Fruit fly (Drosophila melanogaster) whole organism, embryonic: ENCODE data around the gene CG34134.
A peak's percentile ranks its signal among the peaks of the same experiment; 100 is the strongest.

ENCODE experiments used
- BEAF-32 ChIP-seq: fragments of 200-800 bp; sonication (Bioruptor generic); optimal IDR thresholded peaks from 3 replicates; lab custom pipeline; 2017; ENCODE audit warnings: missing biosample characterization, missing genetic modification characterization, mild to moderate bottlenecking, moderate library complexity, missing genetic modification reagents
- Bdp1 ChIP-seq: fragments of 200-800 bp; sonication (Bioruptor generic); optimal IDR thresholded peaks from 3 replicates; lab custom pipeline; 2016; ENCODE audit warnings: missing biosample characterization, missing genetic modification characterization
- Blimp-1 ChIP-seq: fragments of 200-800 bp; sonication (Bioruptor generic); optimal IDR thresholded peaks from 3 replicates; lab custom pipeline; 2018; ENCODE audit warnings: missing biosample characterization, missing genetic modification characterization, mild to moderate bottlenecking, moderate library complexity, missing genetic modification reagents
- Bteb2 ChIP-seq: fragments of 200-800 bp; sonication (Bioruptor generic); optimal IDR thresholded peaks from 2 replicates; lab custom pipeline; 2016; ENCODE audit warnings: missing biosample characterization, missing genetic modification characterization
- CG12659 ChIP-seq: fragments of 200-800 bp; sonication (Bioruptor generic); optimal IDR thresholded peaks from 3 replicates; lab custom pipeline; 2017; ENCODE audit warnings: mild to moderate bottlenecking, missing biosample characterization, missing genetic modification reagents, missing genetic modification characterization
- CG14710 ChIP-seq: fragments of 200-800 bp; sonication (Bioruptor generic); optimal IDR thresholded peaks from 3 replicates; lab custom pipeline; 2019; ENCODE audit warnings: missing biosample characterization, mild to moderate bottlenecking, missing genetic modification characterization, moderate library complexity
- CG14965 ChIP-seq: fragments of 200-800 bp; sonication (Bioruptor generic); optimal IDR thresholded peaks from 2 replicates; lab custom pipeline; 2016; ENCODE audit warnings: missing biosample characterization, missing genetic modification characterization, borderline replicate concordance
- CG17829 ChIP-seq: fragments of 200-800 bp; optimal IDR thresholded peaks from 2 replicates; lab custom pipeline; 2019; ENCODE audit warnings: missing biosample characterization, mild to moderate bottlenecking, missing genetic modification characterization, moderate library complexity
- CG3995 ChIP-seq: fragments of 200-800 bp; sonication (Bioruptor generic); optimal IDR thresholded peaks from 3 replicates; lab custom pipeline; 2016; ENCODE audit warnings: missing biosample characterization, missing genetic modification characterization
- CG4282 ChIP-seq: fragments of 200-800 bp; sonication (Bioruptor generic); optimal IDR thresholded peaks from 2 replicates; lab custom pipeline; 2016; ENCODE audit warnings: missing biosample characterization, missing genetic modification characterization
- CG4328 ChIP-seq: fragments of 200-800 bp; sonication (Bioruptor generic); optimal IDR thresholded peaks from 3 replicates; lab custom pipeline; 2017; ENCODE audit warnings: missing biosample characterization, missing genetic modification reagents, missing genetic modification characterization
- CG5180 ChIP-seq: fragments of 200-800 bp; sonication (Bioruptor generic); optimal IDR thresholded peaks from 3 replicates; lab custom pipeline; 2017; ENCODE audit warnings: missing biosample characterization, missing genetic modification characterization, mild to moderate bottlenecking, moderate library complexity, missing genetic modification reagents
- CG6175 ChIP-seq: fragments of 200-800 bp; sonication (Bioruptor generic); IDR thresholded peaks from 3 replicates; pipeline ENCODE4 v1.3.6; 2022; ENCODE audit warnings: missing biosample characterization, missing genetic modification characterization
- CG6654 ChIP-seq: fragments of 200-800 bp; sonication (Bioruptor generic); optimal IDR thresholded peaks from 2 replicates; lab custom pipeline; 2017; ENCODE audit warnings: missing biosample characterization, mild to moderate bottlenecking, missing genetic modification characterization
- CG7372 ChIP-seq: fragments of 200-800 bp; sonication (Bioruptor generic); IDR thresholded peaks from 2 replicates; pipeline ENCODE4 v1.3.6; 2022; ENCODE audit warnings: missing biosample characterization, missing genetic modification characterization
- CG7987 ChIP-seq: fragments of 200-800 bp; sonication (Bioruptor generic); optimal IDR thresholded peaks from 2 replicates; lab custom pipeline; 2018; ENCODE audit warnings: missing biosample characterization, mild to moderate bottlenecking, missing genetic modification characterization, moderate library complexity
- CG8290 ChIP-seq, 3 experiments: fragments of 200-800 bp; sonication (Bioruptor generic); optimal IDR thresholded peaks; 2 replicates each; lab custom pipeline; 2016 to 2019; ENCODE audit warnings: missing biosample characterization in 3 of 3, missing genetic modification characterization in 3 of 3, mild to moderate bottlenecking in 2 of 3, moderate library complexity in 1 of 3
- CG9437 ChIP-seq: fragments of 200-800 bp; sonication (Bioruptor generic); optimal IDR thresholded peaks from 2 replicates; lab custom pipeline; 2018; ENCODE audit warnings: missing biosample characterization, mild to moderate bottlenecking, missing genetic modification characterization
- CG9609 ChIP-seq: fragments of 200-800 bp; sonication (Bioruptor generic); optimal IDR thresholded peaks from 3 replicates; lab custom pipeline; 2016; ENCODE audit warnings: missing biosample characterization, missing genetic modification characterization
- CHES-1-like ChIP-seq: fragments of 200-800 bp; sonication (Bioruptor generic); optimal IDR thresholded peaks from 2 replicates; lab custom pipeline; 2016; ENCODE audit warnings: missing biosample characterization, missing genetic modification characterization
- CTCF ChIP-seq: fragments of 200-800 bp; sonication (Bioruptor generic); optimal IDR thresholded peaks from 2 replicates; lab custom pipeline; 2017; ENCODE audit warnings: missing biosample characterization, mild to moderate bottlenecking, missing genetic modification characterization, moderate library complexity
- D19A ChIP-seq: fragments of 200-800 bp; optimal IDR thresholded peaks from 3 replicates; lab custom pipeline; 2019; ENCODE audit warnings: missing biosample characterization, mild to moderate bottlenecking, missing genetic modification characterization, moderate library complexity
- Dad ChIP-seq: fragments of 200-800 bp; sonication (Bioruptor generic); optimal IDR thresholded peaks from 3 replicates; lab custom pipeline; 2016; ENCODE audit warnings: missing biosample characterization, missing genetic modification characterization
- Dfd ChIP-seq, 2 experiments: fragments of >200 bp; optimal IDR thresholded peaks; 2 replicates each; lab custom pipeline; 2017; ENCODE audit warnings: missing biosample characterization in 2 of 2, missing genetic modification characterization in 2 of 2
- Doc2 ChIP-seq: fragments of 200-800 bp; sonication (Bioruptor generic); IDR thresholded peaks from 2 replicates; pipeline ENCODE4 v1.3.6; 2022; ENCODE audit warnings: missing biosample characterization, missing genetic modification characterization
- E2f1 ChIP-seq: fragments of 200-800 bp; sonication (Bioruptor generic); IDR thresholded peaks from 2 replicates; pipeline ENCODE4 v1.3.6; 2022; ENCODE audit warnings: missing biosample characterization, missing genetic modification characterization
- Gug ChIP-seq: fragments of 200-800 bp; sonication (Bioruptor generic); IDR thresholded peaks from 4 replicates; pipeline ENCODE4 v1.3.6; 2022; ENCODE audit warnings: missing biosample characterization, missing genetic modification characterization
- HLHmδ ChIP-seq: fragments of 200-800 bp; sonication (Bioruptor generic); optimal IDR thresholded peaks from 2 replicates; lab custom pipeline; 2018; ENCODE audit warnings: missing biosample characterization, mild to moderate bottlenecking, missing genetic modification characterization, moderate library complexity
- HmgZ ChIP-seq: fragments of 200-800 bp; sonication (Bioruptor generic); optimal IDR thresholded peaks from 2 replicates; lab custom pipeline; 2018; ENCODE audit warnings: missing biosample characterization, mild to moderate bottlenecking, missing genetic modification characterization
- Hr39 ChIP-seq: fragments of >200 bp; optimal IDR thresholded peaks from 2 replicates; lab custom pipeline; 2017
- NK7.1 ChIP-seq: fragments of 200-800 bp; sonication (Bioruptor generic); optimal IDR thresholded peaks from 3 replicates; lab custom pipeline; 2016; ENCODE audit warnings: missing biosample characterization, missing genetic modification characterization
- Nf-YB ChIP-seq: fragments of 200-800 bp; sonication (Bioruptor generic); optimal IDR thresholded peaks from 3 replicates; lab custom pipeline; 2019; ENCODE audit warnings: missing biosample characterization, mild to moderate bottlenecking, missing genetic modification characterization, moderate library complexity
- Scr ChIP-seq: fragments of 200-800 bp; sonication (Bioruptor generic); IDR thresholded peaks from 2 replicates; pipeline ENCODE4 v1.3.6; 2022; ENCODE audit warnings: missing biosample characterization, missing genetic modification characterization; ENCODE audit not compliant: partially characterized antibody
- ash1 ChIP-seq: fragments of 200-800 bp; sonication (Bioruptor generic); optimal IDR thresholded peaks from 2 replicates; lab custom pipeline; 2018; ENCODE audit warnings: missing biosample characterization, mild to moderate bottlenecking, missing genetic modification characterization
- bab2 ChIP-seq: fragments of 200-800 bp; sonication (Bioruptor generic); optimal IDR thresholded peaks from 2 replicates; lab custom pipeline; 2016; ENCODE audit warnings: missing biosample characterization, missing genetic modification characterization
- crc ChIP-seq: fragments of 200-800 bp; sonication (Bioruptor generic); optimal IDR thresholded peaks from 2 replicates; lab custom pipeline; 2016; ENCODE audit warnings: missing biosample characterization, missing genetic modification characterization
- dmrt11E ChIP-seq: fragments of 200-800 bp; sonication (Bioruptor generic); optimal IDR thresholded peaks from 3 replicates; lab custom pipeline; 2018; ENCODE audit warnings: missing biosample characterization, mild to moderate bottlenecking, missing genetic modification characterization, moderate library complexity
- ewg ChIP-seq: fragments of 200-800 bp; sonication (Bioruptor generic); optimal IDR thresholded peaks from 3 replicates; lab custom pipeline; 2017; ENCODE audit warnings: mild to moderate bottlenecking, missing biosample characterization, missing genetic modification reagents, missing genetic modification characterization
- gcm ChIP-seq: fragments of 200-800 bp; sonication (Bioruptor generic); optimal IDR thresholded peaks from 2 replicates; lab custom pipeline; 2019; ENCODE audit warnings: missing biosample characterization, mild to moderate bottlenecking, missing genetic modification characterization, moderate library complexity
- gem ChIP-seq: fragments of 200-800 bp; sonication (Bioruptor generic); optimal IDR thresholded peaks from 2 replicates; lab custom pipeline; 2019; ENCODE audit warnings: missing biosample characterization, mild to moderate bottlenecking, missing genetic modification characterization, moderate library complexity
- gt ChIP-seq: fragments of 200-800 bp; sonication (Bioruptor generic); IDR thresholded peaks from 2 replicates; pipeline ENCODE4 v1.3.6; 2022; ENCODE audit warnings: missing biosample characterization, missing genetic modification characterization
- ind ChIP-seq: fragments of 200-800 bp; sonication (Bioruptor generic); optimal IDR thresholded peaks from 3 replicates; lab custom pipeline; 2016; ENCODE audit warnings: missing biosample characterization, missing genetic modification characterization
- lbe ChIP-seq: fragments of 200-800 bp; sonication (Bioruptor generic); optimal IDR thresholded peaks from 2 replicates; lab custom pipeline; 2016; ENCODE audit warnings: missing biosample characterization, mild to moderate bottlenecking, missing genetic modification characterization
- lola ChIP-seq, 3 experiments: fragments of >200 bp in 2 of 3; fragments of 200-800 bp in 1 of 3; sonication (Bioruptor generic) in 1 of 3; optimal IDR thresholded peaks; 2 replicates each; lab custom pipeline; 2017 to 2019; ENCODE audit warnings: missing biosample characterization in 3 of 3, missing genetic modification characterization in 3 of 3, mild to moderate bottlenecking in 1 of 3, moderate library complexity in 1 of 3
- mam ChIP-seq: fragments of 200-800 bp; sonication (Bioruptor generic); optimal IDR thresholded peaks from 3 replicates; lab custom pipeline; 2016; ENCODE audit warnings: missing biosample characterization, missing genetic modification characterization
- nau ChIP-seq: fragments of 200-800 bp; sonication (Bioruptor generic); optimal IDR thresholded peaks from 3 replicates; lab custom pipeline; 2017; ENCODE audit warnings: missing biosample characterization, mild to moderate bottlenecking, missing genetic modification characterization, missing genetic modification reagents
- sisA ChIP-seq: fragments of 200-800 bp; sonication (Bioruptor generic); IDR thresholded peaks from 2 replicates; pipeline ENCODE4 v1.3.6; 2022; ENCODE audit warnings: missing biosample characterization, missing genetic modification characterization
- tgo ChIP-seq: fragments of 200-800 bp; sonication (Bioruptor generic); IDR thresholded peaks from 3 replicates; pipeline ENCODE4 v1.3.6; 2022; ENCODE audit warnings: missing biosample characterization, missing genetic modification characterization
- wek ChIP-seq: fragments of 200-800 bp; sonication (Bioruptor generic); optimal IDR thresholded peaks from 3 replicates; lab custom pipeline; 2018; ENCODE audit warnings: missing biosample characterization, mild to moderate bottlenecking, missing genetic modification characterization, moderate library complexity
- zen ChIP-seq: fragments of 200-800 bp; sonication (Bioruptor generic); optimal IDR thresholded peaks from 3 replicates; lab custom pipeline; 2018; ENCODE audit warnings: missing biosample characterization, mild to moderate bottlenecking, missing genetic modification characterization, moderate library complexity

The CG34134 gene

DNA sequence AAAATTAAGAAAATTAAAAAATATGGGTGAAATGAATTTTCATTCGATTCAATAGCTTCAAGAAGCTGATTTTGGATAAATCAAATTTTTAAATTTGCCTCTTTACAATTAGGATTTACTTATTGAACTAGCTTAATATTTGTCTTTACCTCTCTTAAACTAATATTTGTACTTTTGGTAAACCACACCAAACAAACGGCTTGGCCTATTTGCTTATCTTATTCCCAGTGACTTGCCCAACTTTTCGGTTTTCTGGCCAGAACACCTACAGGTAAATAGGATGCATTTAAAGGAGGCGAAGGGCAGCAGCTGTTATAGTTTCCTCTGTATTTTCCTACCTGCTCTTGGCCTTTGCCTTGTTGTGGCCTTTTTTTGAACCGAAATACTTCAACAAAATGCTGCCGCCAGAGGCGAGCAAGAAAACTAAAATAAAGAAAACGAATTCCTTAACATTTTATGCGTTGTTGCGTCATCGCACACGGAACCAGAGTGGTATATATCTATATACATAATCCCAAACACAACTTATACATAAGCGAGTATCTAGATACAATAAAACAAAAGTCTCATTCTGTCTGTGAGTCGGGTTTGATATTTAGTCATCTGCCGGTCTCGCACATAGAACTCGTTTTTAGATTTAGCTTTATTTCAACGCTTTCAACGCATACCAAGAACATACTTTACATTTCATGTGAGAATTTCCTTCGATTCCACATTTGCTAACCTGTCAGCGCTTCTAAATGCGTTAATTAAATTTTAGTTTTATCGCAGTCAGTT is 24.6 kb downstream of the CG34134 start (continued):
- TF ChIP-seq nau (GFP tag; lab: Kevin White, UChicago) (peak; percentile 10), sisA (GFP tag; lab: Robert Waterston, UW) (no peak), HLHmδ (no peak), Dfd (GFP tag; optimal IDR thresholded peaks at IDR 0.05; lab: Kevin White, UChicago) (no peak), tgo (no peak), ash1 (GFP tag; lab: Kevin White, UChicago) (no peak), HmgZ (no peak), D19A (tag; lab: Kevin White, UChicago) (peak; percentile 18), CG8290 (GFP tag; optimal IDR thresholded peaks at IDR 0.05; lab: Kevin White, UChicago) (no peak), CG8290 (tag; optimal IDR thresholded peaks at IDR 0.05; lab: Kevin White, UChicago) (peak in 1 of 2 experiments; percentile 27), CG9609 (no peak), Dad (GFP tag; lab: Kevin White, UChicago) (no peak), CG14965 (GFP tag; lab: Kevin White, UChicago) (no peak), Gug (GFP tag; lab: Robert Waterston, UW) (no peak), zen (peak; percentile 73), lola (GFP tag; optimal IDR thresholded peaks at IDR 0.05; lab: Kevin White, UChicago) (peak in 1 of 3 experiments; percentile 22), CG4282 (GFP tag; lab: Kevin White, UChicago) (no peak), gem (tag; lab: Kevin White, UChicago) (peak; percentile 27), CG4328 (GFP tag; lab: Kevin White, UChicago) (no peak), Doc2 (GFP tag; lab: Robert Waterston, UW) (no peak), lbe (GFP tag; lab: Kevin White, UChicago) (no peak), Blimp-1 (GFP tag; lab: Kevin White, UChicago) (no peak), mam (GFP tag; lab: Kevin White, UChicago) (no peak), Nf-YB (GFP tag; lab: Kevin White, UChicago) (peak; percentile 20), gt (GFP tag; lab: Robert Waterston, UW) (no peak), dmrt11E (tag; lab: Kevin White, UChicago) (peak; percentile 53), CG17829 (tag; lab: Kevin White, UChicago) (no peak), Bteb2 (GFP tag; lab: Kevin White, UChicago) (no peak), CG7372 (GFP tag; lab: Robert Waterston, UW) (no peak), Bdp1 (GFP tag; lab: Kevin White, UChicago) (no peak), CHES-1-like (no peak), crc (GFP tag; lab: Kevin White, UChicago) (no peak), CG6175 (GFP tag; lab: Robert Waterston, UW) (no peak), Scr (GFP tag; lab: Robert Waterston, UW) (no peak), CG5180 (GFP tag; lab: Kevin White, UChicago) (no peak), ind (no peak), BEAF-32 (GFP tag; lab: Kevin White, UChicago) (no peak), CG12659 (GFP tag; lab: Kevin White, UChicago) (no peak), gcm (GFP tag; lab: Kevin White, UChicago) (no peak), CG3995 (GFP tag; lab: Kevin White, UChicago) (no peak), CG14710 (peak; percentile 26), NK7.1 (no peak), CG9437 (GFP tag; lab: Kevin White, UChicago) (no peak), bab2 (no peak), ewg (GFP tag; lab: Kevin White, UChicago) (no peak), CG6654 (no peak), E2f1 (no peak), wek (GFP tag; lab: Kevin White, UChicago) (no peak), Hr39 (lab: Kevin White, UChicago) (no peak), CG7987 (no peak), CTCF (GFP tag; lab: Kevin White, UChicago) (no peak)
